Worm (Caenorhabditis elegans) whole organism, mixed stage, embryonic: ENCODE measurements around the gene ppt-1.

Experiments
- bed-3 ChIP-seq: fragments of 200-800 bp; sonication (Bioruptor generic); optimal IDR thresholded peaks from 3 replicates; lab custom pipeline; 2018; ENCODE audit warnings: mild to moderate bottlenecking, missing genetic modification characterization, moderate library complexity, missing compliant biosample characterization
- ceh-39 ChIP-seq: fragments of 150-350 bp; optimal IDR thresholded peaks from 2 replicates; lab custom pipeline; 2014; ENCODE audit warnings: missing biosample characterization, missing genetic modification characterization
- ceh-43 ChIP-seq: fragments of 200-800 bp; sonication (Bioruptor generic); optimal IDR thresholded peaks from 2 replicates; lab custom pipeline; 2018; ENCODE audit warnings: mild to moderate bottlenecking, missing genetic modification characterization, moderate library complexity, missing compliant biosample characterization
- ceh-83 ChIP-seq: fragments of 200-800 bp; sonication (Bioruptor generic); optimal IDR thresholded peaks from 2 replicates; lab custom pipeline; 2018; ENCODE audit warnings: mild to moderate bottlenecking, missing genetic modification characterization, missing compliant biosample characterization
- ces-1 ChIP-seq: fragments of 150-350 bp; optimal IDR thresholded peaks from 2 replicates; lab custom pipeline; 2014; ENCODE audit warnings: missing biosample characterization, missing genetic modification reagents, missing genetic modification characterization
- cnd-1 ChIP-seq: fragments of 200-800 bp; sonication (Bioruptor generic); optimal IDR thresholded peaks from 2 replicates; lab custom pipeline; 2018; ENCODE audit warnings: mild to moderate bottlenecking, missing genetic modification characterization, missing compliant biosample characterization
- drap-1 ChIP-seq: fragments of 200-800 bp; sonication (Bioruptor generic); optimal IDR thresholded peaks from 3 replicates; lab custom pipeline; 2018; ENCODE audit warnings: mild to moderate bottlenecking, missing genetic modification characterization, missing compliant biosample characterization
- elt-1 ChIP-seq: sonication (generic microtip); optimal IDR thresholded peaks from 2 replicates; lab custom pipeline; 2017; ENCODE audit warnings: missing genetic modification characterization, mild to moderate bottlenecking, missing compliant biosample characterization, antibody characterized with exemption, moderate library complexity, borderline replicate concordance; ENCODE audit not compliant: insufficient read depth
- elt-3 ChIP-seq: fragments of 150-350 bp; optimal IDR thresholded peaks from 2 replicates; lab custom pipeline; 2014; ENCODE audit warnings: missing biosample characterization, missing genetic modification characterization
- ham-2 ChIP-seq: fragments of 200-800 bp; sonication (Bioruptor generic); optimal IDR thresholded peaks from 2 replicates; lab custom pipeline; 2018; ENCODE audit warnings: mild to moderate bottlenecking, missing genetic modification characterization, missing compliant biosample characterization
- hlh-1 ChIP-seq: fragments of 150-350 bp; optimal IDR thresholded peaks from 2 replicates; lab custom pipeline; 2014; ENCODE audit warnings: missing biosample characterization, missing genetic modification reagents, missing genetic modification characterization
- lin-13 ChIP-seq: fragments of 150-350 bp; optimal IDR thresholded peaks from 2 replicates; lab custom pipeline; 2014; ENCODE audit warnings: missing biosample characterization, missing genetic modification characterization
- lin-32 ChIP-seq: fragments of 200-800 bp; sonication (Bioruptor generic); optimal IDR thresholded peaks from 2 replicates; lab custom pipeline; 2018; ENCODE audit warnings: mild to moderate bottlenecking, missing genetic modification characterization, missing compliant biosample characterization
- mab-5 ChIP-seq: fragments of 150-350 bp; optimal IDR thresholded peaks from 2 replicates; lab custom pipeline; 2014; ENCODE audit warnings: missing biosample characterization, missing genetic modification characterization
- mep-1 ChIP-seq: fragments of 150-350 bp; optimal IDR thresholded peaks from 2 replicates; lab custom pipeline; 2017; ENCODE audit warnings: missing biosample characterization, missing genetic modification reagents, missing genetic modification characterization, inconsistent platforms
- mls-2 ChIP-seq: sonication (generic microtip); optimal IDR thresholded peaks from 2 replicates; lab custom pipeline; 2016; ENCODE audit warnings: mild to moderate bottlenecking, missing genetic modification characterization, moderate library complexity, missing compliant biosample characterization
- nhr-12 ChIP-seq: fragments of 150-350 bp; optimal IDR thresholded peaks from 2 replicates; lab custom pipeline; 2014; ENCODE audit warnings: missing biosample characterization, missing genetic modification characterization
- nhr-2 ChIP-seq: fragments of 150-350 bp; optimal IDR thresholded peaks from 2 replicates; lab custom pipeline; 2014; ENCODE audit warnings: missing biosample characterization, missing genetic modification characterization
- nhr-237 ChIP-seq: fragments of 150-350 bp; optimal IDR thresholded peaks from 2 replicates; lab custom pipeline; 2014; ENCODE audit warnings: missing biosample characterization, missing genetic modification characterization
- nhr-28 ChIP-seq: fragments of 150-350 bp; optimal IDR thresholded peaks from 2 replicates; lab custom pipeline; 2014; ENCODE audit warnings: missing biosample characterization, missing genetic modification characterization
- nhr-76 ChIP-seq: sonication (generic microtip); optimal IDR thresholded peaks from 2 replicates; lab custom pipeline; 2017; ENCODE audit warnings: missing biosample characterization, missing genetic modification characterization
- pha-4 ChIP-seq: fragments of 150-350 bp; optimal IDR thresholded peaks from 2 replicates; lab custom pipeline; 2018; ENCODE audit warnings: missing biosample characterization, missing genetic modification reagents, missing genetic modification characterization
- sem-2 ChIP-seq: fragments of 200-800 bp; sonication (Bioruptor generic); optimal IDR thresholded peaks from 2 replicates; lab custom pipeline; 2018; ENCODE audit warnings: mild to moderate bottlenecking, missing genetic modification characterization, missing compliant biosample characterization
- snpc-4 ChIP-seq: fragments of 150-350 bp; optimal IDR thresholded peaks from 2 replicates; lab custom pipeline; 2014; ENCODE audit warnings: missing biosample characterization, missing genetic modification characterization
- sptf-1 ChIP-seq: sonication (generic microtip); optimal IDR thresholded peaks from 2 replicates; lab custom pipeline; 2017; ENCODE audit warnings: mild to moderate bottlenecking, missing genetic modification characterization, moderate library complexity, missing compliant biosample characterization
- tbx-8 ChIP-seq: fragments of 200-800 bp; sonication (Bioruptor generic); optimal IDR thresholded peaks from 2 replicates; lab custom pipeline; 2018; ENCODE audit warnings: mild to moderate bottlenecking, missing genetic modification characterization, moderate library complexity, missing compliant biosample characterization
- unc-120 ChIP-seq: sonication (generic microtip); optimal IDR thresholded peaks from 2 replicates; lab custom pipeline; 2017; ENCODE audit warnings: missing genetic modification characterization, missing compliant biosample characterization; ENCODE audit not compliant: poor library complexity, severe bottlenecking
- unc-39 ChIP-seq: fragments of 150-350 bp; optimal IDR thresholded peaks from 2 replicates; lab custom pipeline; 2014; ENCODE audit warnings: missing biosample characterization, missing genetic modification characterization
- unc-62 ChIP-seq: fragments of 150-350 bp; optimal IDR thresholded peaks from 2 replicates; lab custom pipeline; 2014; ENCODE audit warnings: missing biosample characterization, missing genetic modification reagents, missing genetic modification characterization
- zip-8 ChIP-seq: fragments of 150-350 bp; optimal IDR thresholded peaks from 2 replicates; lab custom pipeline; 2014; ENCODE audit warnings: missing biosample characterization, missing genetic modification characterization
- ztf-11 ChIP-seq: fragments of 150-350 bp; optimal IDR thresholded peaks from 2 replicates; lab custom pipeline; 2014; ENCODE audit warnings: missing biosample characterization, missing genetic modification characterization

Gene ppt-1

DNA sequence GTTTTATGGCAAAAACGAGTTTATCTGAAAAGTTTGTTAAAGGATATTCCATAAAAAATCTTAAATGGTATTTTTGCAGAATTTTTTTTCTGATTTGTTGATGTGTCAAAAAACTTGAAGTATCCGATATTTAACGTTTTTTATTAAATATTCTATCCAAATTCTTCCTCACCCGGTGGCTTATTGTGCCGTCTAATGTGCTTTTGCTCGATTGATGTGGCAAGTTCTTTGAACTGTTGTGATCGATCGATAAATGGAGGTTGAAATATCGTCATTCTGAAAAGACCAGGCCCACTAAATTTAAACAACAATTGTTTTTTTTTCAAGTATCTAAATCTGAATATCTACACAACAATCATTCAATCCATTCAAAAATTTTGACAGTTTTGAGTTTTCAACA is 29.0 kb upstream of the ppt-1 start, which contains the start of gene syx-18:
Gene syx-18 (minus strand): TSS at position 276 of the 400 bp plus-strand sequence.
- TF ChIP-seq lin-13 (tag; lab: Kevin White, UChicago) (no peak), cnd-1 (tag; lab: Kevin White, UChicago) (no peak)

DNA sequence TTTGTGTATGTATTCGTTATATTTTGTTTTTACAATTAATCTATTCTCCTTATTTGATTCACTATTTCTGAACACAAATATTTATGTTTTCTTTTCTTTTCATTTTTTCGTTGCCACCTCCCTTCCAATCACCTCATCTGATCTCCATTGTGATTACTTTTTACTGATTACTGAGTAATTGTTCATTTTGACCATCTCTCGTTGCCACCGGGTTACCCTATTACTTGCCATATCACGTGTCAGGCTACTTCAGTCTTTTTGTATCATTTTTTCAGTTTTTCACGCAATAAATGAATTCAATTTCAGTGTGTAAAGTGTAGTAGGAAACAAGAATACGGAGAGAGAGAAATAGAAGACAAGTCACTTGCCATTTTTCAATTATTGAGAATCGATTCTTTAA is 25.9 kb upstream of the ppt-1 start, which contains the start of gene T10H9.8:
Gene T10H9.8 (plus strand): TSS at position 301 of the 400 bp plus-strand sequence.
- TF ChIP-seq nhr-2 (tag; lab: Kevin White, UChicago) (no peak), ceh-39 (no peak), hlh-1 (tag; lab: Kevin White, UChicago) (no peak), mls-2 (no peak), elt-3 (tag; lab: Kevin White, UChicago) (no peak), ceh-83 (no peak), sptf-1 (tag; lab: Kevin White, UChicago) (no peak), nhr-28 (tag; lab: Kevin White, UChicago) (no peak), mep-1 (tag; lab: Kevin White, UChicago) (no peak), cnd-1 (tag; lab: Kevin White, UChicago) (no peak), drap-1 (GFP tag; lab: Kevin White, UChicago) (no peak), nhr-76 (tag; lab: Kevin White, UChicago) (no peak)
- TF ChIP-seq, all 35 proteins: peak for 0

DNA sequence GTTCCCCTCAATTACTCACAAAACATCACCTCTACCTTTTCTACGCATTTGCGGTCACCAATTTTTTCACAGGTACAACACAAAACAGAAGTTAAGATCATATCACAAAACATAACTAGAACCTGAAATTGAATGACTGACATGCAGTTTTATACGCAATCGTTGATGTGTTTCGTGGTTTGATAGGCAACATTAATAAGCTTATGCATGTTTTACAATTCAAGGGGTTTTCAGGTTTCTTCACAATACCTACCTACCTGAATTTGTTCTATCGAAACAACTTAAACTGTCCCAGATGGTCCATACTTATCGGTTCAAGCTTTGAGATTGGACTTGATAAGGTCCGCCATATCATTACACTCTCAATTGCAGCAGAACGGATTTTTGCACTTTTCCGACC is 24.4 kb upstream of the ppt-1 start:
- TF ChIP-seq ceh-83 (no peak), sptf-1 (tag; lab: Kevin White, UChicago) (no peak), ztf-11 (tag; lab: Kevin White, UChicago) (no peak), mls-2 (no peak), sem-2 (GFP tag; lab: Kevin White, UChicago) (no peak), tbx-8 (GFP tag; lab: Kevin White, UChicago) (no peak), lin-13 (tag; lab: Kevin White, UChicago) (no peak), unc-62 (no peak), zip-8 (tag; lab: Kevin White, UChicago) (no peak), bed-3 (GFP tag; lab: Kevin White, UChicago) (no peak), hlh-1 (tag; lab: Kevin White, UChicago) (no peak), ces-1 (no peak), mep-1 (tag; lab: Kevin White, UChicago) (no peak), mab-5 (tag; lab: Kevin White, UChicago) (no peak), nhr-76 (tag; lab: Kevin White, UChicago) (no peak), nhr-12 (tag; lab: Kevin White, UChicago) (no peak), nhr-237 (no peak)

DNA sequence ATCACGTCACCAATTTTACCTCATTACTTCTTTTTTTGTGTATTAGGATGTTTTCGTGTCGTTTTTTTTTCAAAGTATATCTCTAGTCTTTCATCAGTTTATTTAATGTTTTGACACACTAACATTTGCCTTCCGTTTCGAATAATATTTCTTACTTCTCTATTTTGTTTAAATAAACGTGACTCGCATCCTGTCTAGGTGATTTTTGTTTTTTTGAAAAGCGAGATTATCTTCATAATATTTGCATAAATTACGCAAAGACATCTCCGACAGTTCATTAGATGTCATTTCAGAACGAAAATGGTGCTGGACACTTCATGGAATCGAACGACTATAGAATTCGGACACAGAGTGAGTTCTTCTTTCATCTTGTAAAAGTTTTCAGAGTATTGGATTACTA is 23.2 kb upstream of the ppt-1 start, which contains the start of gene T10H9.1:
Gene T10H9.1 (plus strand): TSS at position 301 of the 400 bp plus-strand sequence.
- no peak for TF ChIP-seq bed-3 (GFP tag; lab: Kevin White, UChicago)
- no peak for TF ChIP-seq zip-8 (tag; lab: Kevin White, UChicago)
- TF ChIP-seq sem-2 (GFP tag; lab: Kevin White, UChicago): no peak
- TF ChIP-seq ceh-43 (GFP tag; lab: Kevin White, UChicago): no peak
- TF ChIP-seq mls-2: no peak
- no peak for TF ChIP-seq pha-4 (tag; lab: Kevin White, UChicago)

DNA sequence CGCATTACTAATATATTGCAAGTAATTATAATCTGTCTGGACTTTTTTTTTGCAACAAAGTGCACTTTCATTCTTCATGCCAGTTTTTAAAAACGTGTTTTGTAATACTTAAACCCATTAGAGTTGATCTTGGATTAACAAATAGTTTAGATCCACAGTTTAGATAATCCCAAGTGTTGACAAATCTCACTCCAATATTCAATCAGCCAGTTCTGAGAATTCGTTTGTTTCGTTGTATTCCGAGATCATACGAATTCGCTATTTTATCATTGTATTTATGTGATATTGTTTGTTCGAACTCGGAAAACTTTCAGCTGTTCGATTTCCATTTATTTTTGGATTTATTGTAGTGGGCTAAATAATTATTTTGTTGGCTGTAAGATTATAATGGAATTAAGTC is 19.7 kb upstream of the ppt-1 start:
- no peak for TF ChIP-seq drap-1 (GFP tag; lab: Kevin White, UChicago)
- TF ChIP-seq mls-2: no peak
- TF ChIP-seq lin-32: no peak
- no peak for TF ChIP-seq snpc-4 (tag; lab: Kevin White, UChicago)
- TF ChIP-seq ztf-11 (tag; lab: Kevin White, UChicago): no peak
- TF ChIP-seq elt-1: no peak
- TF ChIP-seq unc-39: no peak

DNA sequence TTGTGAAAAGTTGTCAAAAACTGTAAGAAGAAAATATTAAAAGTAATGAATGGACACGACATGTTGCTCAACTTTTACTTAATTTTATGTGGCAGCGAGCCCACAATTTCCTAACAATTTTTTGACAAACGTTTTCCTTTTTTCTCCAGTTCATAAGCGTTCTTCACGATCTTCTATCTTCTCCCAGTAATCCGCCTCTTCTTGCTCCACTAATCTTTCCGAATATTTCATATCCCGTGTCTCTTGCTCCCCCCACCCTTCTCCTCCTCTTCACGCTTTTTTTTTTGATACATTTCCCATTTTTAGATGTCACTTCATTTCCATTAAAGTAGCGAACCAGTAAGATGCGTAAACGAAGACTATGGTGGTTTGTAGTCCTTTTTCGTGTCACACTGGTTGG is 6.8 kb upstream of the ppt-1 start, which contains the start of gene scd-2:
Gene scd-2 (plus strand): TSS at position 301 of the 400 bp plus-strand sequence.
- TF ChIP-seq ham-2 (GFP tag; lab: Kevin White, UChicago): no peak
- no peak for TF ChIP-seq cnd-1 (tag; lab: Kevin White, UChicago)
- TF ChIP-seq hlh-1 (tag; lab: Kevin White, UChicago): no peak
- TF ChIP-seq ces-1: no peak
- no peak for TF ChIP-seq drap-1 (GFP tag; lab: Kevin White, UChicago)
- TF ChIP-seq unc-120 (tag; lab: Kevin White, UChicago): no peak
- no peak for TF ChIP-seq lin-13 (tag; lab: Kevin White, UChicago)
